Worm (Caenorhabditis elegans) whole organism, L4/young adult: ENCODE data around the gene C08H9.15.

Experiments used
- W03F9.2 ChIP-seq: fragments of 150-350 bp; optimal IDR thresholded peaks from 2 replicates; lab custom pipeline; 2014; ENCODE audit warnings: missing biosample characterization, missing genetic modification characterization
- dao-5 ChIP-seq: sonication (generic microtip); optimal IDR thresholded peaks from 2 replicates; lab custom pipeline; 2016; ENCODE audit warnings: missing genotype, missing genetic modification characterization, moderate library complexity, missing compliant biosample characterization
- him-1 ChIP-seq: sonication (generic microtip); optimal IDR thresholded peaks from 2 replicates; lab custom pipeline; 2016; ENCODE audit warnings: missing genotype, missing genetic modification reagents, missing genetic modification characterization, missing compliant biosample characterization

C08H9.15 gene

DNA sequence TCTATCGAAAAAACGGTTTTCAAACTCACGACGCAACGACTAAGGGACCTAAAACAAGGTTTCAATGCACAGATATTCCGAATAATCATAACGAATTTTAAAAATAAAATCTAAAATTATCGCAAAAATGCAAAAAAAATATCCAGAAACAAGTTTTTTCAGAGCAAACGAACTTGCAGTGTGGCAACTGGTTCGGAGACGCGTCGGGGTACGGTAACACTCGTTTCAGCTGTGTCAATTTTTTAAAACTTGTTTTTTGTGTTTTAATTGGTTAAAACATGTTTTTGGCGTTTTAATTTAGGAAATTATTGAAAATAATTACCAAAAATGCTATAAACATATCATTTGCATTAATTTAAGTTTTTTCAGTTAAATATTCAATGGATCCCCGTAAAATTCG is 11.4 kb downstream of the C08H9.15 start, which contains the start of gene C08H9.16:
C08H9.16 (plus strand) TSS at position 370 of the 400 bp plus-strand sequence.
- TF ChIP-seq dao-5 (no peak), W03F9.2 (tag; lab: Kevin White, UChicago) (peak; percentile 74)

ce11 chrII:9894435-9894834 is 13.4 kb downstream of the C08H9.15 start, which contains the start of gene F26C11.1:
F26C11.1 (plus strand) TSS chrII:9894735.
- TF ChIP-seq him-1 (tag; lab: Kevin White, UChicago): no peak
- no peak for TF ChIP-seq dao-5
- no peak for TF ChIP-seq W03F9.2 (tag; lab: Kevin White, UChicago)

DNA sequence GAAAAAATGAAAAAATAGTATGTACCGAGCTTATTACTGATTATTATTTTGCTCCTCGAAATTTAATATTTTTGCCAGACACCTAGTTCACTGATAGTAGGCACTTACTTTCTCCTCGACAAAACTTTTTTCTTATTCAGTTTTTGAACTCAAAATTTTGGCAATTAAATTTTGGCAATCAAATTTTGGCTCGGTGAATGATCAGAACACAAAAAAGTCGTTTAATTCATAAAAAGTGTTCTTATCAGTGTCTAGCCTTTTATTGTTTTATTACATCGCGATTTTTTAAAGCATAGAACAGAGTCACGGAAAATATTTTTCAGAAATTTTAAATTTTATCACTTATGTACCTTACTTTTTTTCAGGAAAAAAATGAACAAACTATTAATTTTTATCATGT is 14.2 kb downstream of the C08H9.15 start:
- TF ChIP-seq dao-5: no peak
- no peak for TF ChIP-seq W03F9.2 (tag; lab: Kevin White, UChicago)
- TF ChIP-seq him-1 (tag; lab: Kevin White, UChicago): no peak

DNA sequence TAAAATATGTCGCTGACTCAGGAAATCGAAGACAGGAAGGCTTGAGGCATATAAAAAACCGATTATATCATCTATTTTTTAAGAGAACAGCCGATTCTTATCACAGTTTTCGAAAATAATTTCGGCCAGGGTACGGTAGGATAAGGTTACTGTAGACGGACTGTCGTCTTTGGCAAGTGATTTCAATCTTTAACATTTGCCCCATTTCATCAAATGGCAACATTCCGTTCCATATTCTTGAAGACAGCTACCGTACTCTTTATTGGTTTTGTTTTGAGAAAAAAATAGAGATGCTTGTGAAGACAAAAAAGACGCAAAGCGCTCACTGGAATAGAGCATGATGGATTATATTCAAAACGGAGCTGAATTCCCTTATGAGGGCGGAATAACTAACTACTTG is 17.8 kb downstream of the C08H9.15 start:
- no peak for TF ChIP-seq him-1 (tag; lab: Kevin White, UChicago)
- no peak for TF ChIP-seq dao-5
- TF ChIP-seq W03F9.2 (tag; lab: Kevin White, UChicago): no peak

ce11 chrII:9900276-9900675 is 19.3 kb downstream of the C08H9.15 start, which contains the start of gene unc-4:
unc-4 (minus strand) TSS chrII:9900376.
- TF ChIP-seq dao-5: no peak

- no peak for TF ChIP-seq W03F9.2 (tag; lab: Kevin White, UChicago)
- no peak for TF ChIP-seq dao-5
- TF ChIP-seq him-1 (tag; lab: Kevin White, UChicago): no peak
These were observed 23.5 kb downstream of the C08H9.15 start for ce11 chrII:9904459-9904858.

ce11 chrII:9914999-9915398 is 34.0 kb downstream of the C08H9.15 start, which contains the start of gene F26C11.3:
F26C11.3 (minus strand) TSS chrII:9915099.
- TF ChIP-seq dao-5 (no peak), W03F9.2 (tag; lab: Kevin White, UChicago) (no peak), him-1 (tag; lab: Kevin White, UChicago) (no peak)

DNA sequence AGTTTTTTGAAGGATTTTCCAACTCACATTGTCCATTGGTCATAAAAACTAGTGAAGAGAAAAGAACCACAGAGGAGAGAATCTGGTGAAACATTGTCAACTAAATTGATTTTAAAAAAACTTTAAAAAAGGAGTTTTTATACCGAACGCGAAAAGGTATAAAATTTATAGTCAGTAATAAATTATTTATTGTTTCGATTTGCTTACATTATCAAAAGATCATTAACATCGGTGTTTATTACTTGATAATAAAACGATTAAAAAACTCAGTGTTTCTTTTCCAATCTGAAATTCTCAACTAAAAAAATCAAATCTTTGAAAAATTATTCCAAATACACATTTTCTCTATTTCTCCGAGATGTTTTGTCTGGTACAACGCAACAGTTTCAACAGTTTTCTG is 35.2 kb downstream of the C08H9.15 start, which contains the start of gene F26C11.4:
F26C11.4 (minus strand) TSS at position 101 of the 400 bp plus-strand sequence.
- TF ChIP-seq him-1 (tag; lab: Kevin White, UChicago) (no peak), dao-5 (no peak), W03F9.2 (tag; lab: Kevin White, UChicago) (no peak)

ce11 chrII:9917904-9918303 is 36.9 kb downstream of the C08H9.15 start, which contains the start of gene C05C10.8:
C05C10.8 (minus strand) TSS chrII:9918004.
- TF ChIP-seq him-1 (tag; lab: Kevin White, UChicago) (no peak), W03F9.2 (tag; lab: Kevin White, UChicago) (no peak), dao-5 (no peak)

DNA sequence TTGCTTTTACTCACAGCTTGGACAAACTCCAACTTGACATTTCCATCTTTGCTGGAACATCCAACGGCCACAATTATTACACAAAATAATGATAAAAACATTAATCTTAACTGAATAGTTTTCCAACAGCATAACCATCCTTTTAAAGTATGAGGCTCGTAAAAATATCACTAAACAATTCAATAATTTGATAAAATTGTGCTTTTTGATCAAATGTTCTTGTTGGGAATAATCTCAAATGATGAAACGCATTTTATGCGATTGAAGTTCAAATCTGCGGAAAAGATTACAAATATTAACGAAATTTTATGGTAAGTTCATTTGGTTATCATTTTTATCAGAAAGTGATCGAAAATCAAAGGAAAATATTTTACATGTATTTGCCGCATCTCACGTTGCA is 39.5 kb downstream of the C08H9.15 start, which contains the start of gene pho-10:
pho-10 (minus strand) TSS at position 101 of the 400 bp plus-strand sequence.
- no peak for TF ChIP-seq dao-5
- TF ChIP-seq him-1 (tag; lab: Kevin White, UChicago): no peak
- TF ChIP-seq W03F9.2 (tag; lab: Kevin White, UChicago): no peak

- no peak for TF ChIP-seq W03F9.2 (tag; lab: Kevin White, UChicago)
- no peak for TF ChIP-seq dao-5
- TF ChIP-seq him-1 (tag; lab: Kevin White, UChicago): no peak
These were observed 40.8 kb downstream of the C08H9.15 start, which contains the start of gene C05C10.2 for ce11 chrII:9921622-9922269. C05C10.2 (plus strand) TSS chrII:9922219.

DNA sequence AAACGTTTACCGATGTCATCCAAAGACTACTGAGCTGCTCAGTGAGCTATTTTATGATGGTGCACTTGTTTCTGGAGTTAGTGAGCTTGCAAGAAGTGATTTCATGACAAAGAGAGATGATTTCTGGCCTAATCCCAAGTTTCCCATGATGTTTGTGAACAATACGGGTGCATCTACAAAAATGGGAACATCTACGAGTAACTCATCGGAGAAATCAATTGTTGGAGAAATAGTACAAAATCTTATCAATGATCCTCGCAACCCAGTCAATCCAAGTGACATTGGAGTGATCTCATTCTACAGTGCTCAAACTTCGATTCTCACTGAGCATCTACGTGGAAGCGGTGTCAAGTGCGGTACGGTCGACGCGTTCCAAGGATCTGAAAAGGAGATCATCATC is 47.5 kb downstream of the C08H9.15 start:
- TF ChIP-seq W03F9.2 (tag; lab: Kevin White, UChicago): no peak
- TF ChIP-seq dao-5: no peak
- TF ChIP-seq him-1 (tag; lab: Kevin White, UChicago): no peak

ce11 chrII:9931012-9931411 is 50.0 kb downstream of the C08H9.15 start:
- TF ChIP-seq W03F9.2 (tag; lab: Kevin White, UChicago) (no peak), dao-5 (no peak), him-1 (tag; lab: Kevin White, UChicago) (no peak)

DNA sequence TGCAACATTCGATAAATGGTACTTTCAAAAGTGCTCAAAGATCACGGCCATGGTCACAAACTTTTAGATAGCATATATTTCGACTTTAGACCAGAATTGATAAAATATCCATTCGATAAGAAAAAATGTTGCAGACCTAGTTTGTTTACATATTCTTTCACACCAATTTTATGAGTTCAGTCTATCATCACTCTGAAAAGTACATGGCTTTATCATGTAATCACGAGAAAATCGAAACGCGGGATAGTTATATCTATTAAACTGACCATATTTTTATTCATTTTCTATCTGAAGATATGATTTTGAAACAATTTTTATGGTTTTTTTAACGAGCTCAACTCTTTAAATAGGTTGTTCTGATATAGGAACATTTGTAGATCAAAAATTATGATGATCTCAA is 50.5 kb downstream of the C08H9.15 start, which contains the start of gene pho-11:
pho-11 (plus strand) TSS at position 374 of the 400 bp plus-strand sequence.
- TF ChIP-seq dao-5 (no peak), W03F9.2 (tag; lab: Kevin White, UChicago) (no peak)
